Fruit fly (Drosophila melanogaster) whole organism, pupa: Measurements from ENCODE around the gene ND-51.

Experiments used
- CG10348 ChIP-seq: fragments of 200-800 bp; sonication (Bioruptor generic); IDR thresholded peaks from 2 replicates; pipeline ENCODE4 v1.3.6; 2022; ENCODE audit warnings: missing biosample characterization, missing genetic modification characterization
- CG12605 ChIP-seq: fragments of 200-800 bp; sonication (Bioruptor generic); IDR thresholded peaks from 2 replicates; pipeline ENCODE4 v1.3.6; 2022; ENCODE audit warnings: missing biosample characterization, missing genetic modification characterization
- CG13204 ChIP-seq: fragments of 200-800 bp; sonication (Bioruptor generic); optimal IDR thresholded peaks from 2 replicates; lab custom pipeline; 2018; ENCODE audit warnings: missing biosample characterization, mild to moderate bottlenecking, missing genetic modification characterization, moderate library complexity
- CG14655 ChIP-seq: fragments of 200-800 bp; sonication (Bioruptor generic); optimal IDR thresholded peaks from 3 replicates; lab custom pipeline; 2017; ENCODE audit warnings: mild to moderate bottlenecking, missing biosample characterization, missing genetic modification reagents, missing genetic modification characterization
- CG15710 ChIP-seq: fragments of 200-800 bp; sonication (Bioruptor generic); optimal IDR thresholded peaks from 2 replicates; lab custom pipeline; 2018; ENCODE audit warnings: missing biosample characterization, mild to moderate bottlenecking, missing genetic modification characterization, moderate library complexity
- CG17806 ChIP-seq: fragments of 200-800 bp; sonication (Bioruptor generic); optimal IDR thresholded peaks from 2 replicates; lab custom pipeline; 2018; ENCODE audit warnings: missing biosample characterization, mild to moderate bottlenecking, missing genetic modification characterization, moderate library complexity
- CG32121 ChIP-seq: fragments of 200-800 bp; sonication (Bioruptor generic); IDR thresholded peaks from 2 replicates; pipeline ENCODE4 v1.3.6; 2022; ENCODE audit warnings: missing biosample characterization, missing genetic modification characterization
- CG34367 ChIP-seq: fragments of 200-800 bp; sonication (Bioruptor generic); optimal IDR thresholded peaks from 2 replicates; lab custom pipeline; 2018; ENCODE audit warnings: missing biosample characterization, mild to moderate bottlenecking, missing genetic modification characterization
- CG4496 ChIP-seq: fragments of 200-800 bp; sonication (Bioruptor generic); IDR thresholded peaks from 3 replicates; pipeline ENCODE4 v1.3.6; 2022; ENCODE audit warnings: missing biosample characterization, missing genetic modification characterization
- CG8159 ChIP-seq: fragments of 200-800 bp; sonication (Bioruptor generic); optimal IDR thresholded peaks from 3 replicates; lab custom pipeline; 2018; ENCODE audit warnings: missing biosample characterization, mild to moderate bottlenecking, missing genetic modification characterization, moderate library complexity
- CG8301 ChIP-seq: fragments of 200-800 bp; sonication (Bioruptor generic); optimal IDR thresholded peaks from 2 replicates; lab custom pipeline; 2018; ENCODE audit warnings: missing biosample characterization, mild to moderate bottlenecking, missing genetic modification characterization
- CG9948 ChIP-seq: fragments of 200-800 bp; sonication (Bioruptor generic); optimal IDR thresholded peaks from 2 replicates; lab custom pipeline; 2018; ENCODE audit warnings: missing biosample characterization, mild to moderate bottlenecking, missing genetic modification characterization, moderate library complexity
- D1 ChIP-seq: fragments of 200-800 bp; sonication (Bioruptor generic); optimal IDR thresholded peaks from 2 replicates; lab custom pipeline; 2018; ENCODE audit warnings: missing biosample characterization, mild to moderate bottlenecking, missing genetic modification characterization, moderate library complexity
- EcR ChIP-seq: fragments of 200-800 bp; sonication (Bioruptor generic); optimal IDR thresholded peaks from 3 replicates; lab custom pipeline; 2019; ENCODE audit warnings: missing biosample characterization, missing genetic modification characterization, mild to moderate bottlenecking, moderate library complexity, missing genetic modification reagents
- Ets98B ChIP-seq: fragments of 200-800 bp; sonication (Bioruptor generic); IDR thresholded peaks from 2 replicates; pipeline ENCODE4 v1.3.6; 2022; ENCODE audit warnings: missing biosample characterization, missing genetic modification characterization
- Pif1A ChIP-seq: fragments of 200-800 bp; sonication (Bioruptor generic); optimal IDR thresholded peaks from 3 replicates; lab custom pipeline; 2016; ENCODE audit warnings: missing biosample characterization, missing genetic modification characterization
- Pif1B ChIP-seq: fragments of 200-800 bp; sonication (Bioruptor generic); optimal IDR thresholded peaks from 3 replicates; lab custom pipeline; 2016; ENCODE audit warnings: missing biosample characterization, missing genetic modification characterization
- Snoo ChIP-seq: fragments of 200-800 bp; sonication (Bioruptor generic); optimal IDR thresholded peaks from 3 replicates; lab custom pipeline; 2017; ENCODE audit warnings: missing biosample characterization, mild to moderate bottlenecking, missing genetic modification characterization, inconsistent platforms
- fd96Ca ChIP-seq: fragments of 200-800 bp; sonication (Bioruptor generic); IDR thresholded peaks from 3 replicates; pipeline ENCODE4 v1.3.6; 2022; ENCODE audit warnings: missing biosample characterization, missing genetic modification characterization
- gl ChIP-seq: fragments of 200-800 bp; sonication (Bioruptor generic); optimal IDR thresholded peaks from 2 replicates; lab custom pipeline; 2018; ENCODE audit warnings: missing biosample characterization, mild to moderate bottlenecking, missing genetic modification characterization
- rn ChIP-seq: fragments of 200-800 bp; sonication (Bioruptor generic); IDR thresholded peaks from 2 replicates; pipeline ENCODE4 v1.3.6; 2022; ENCODE audit warnings: missing biosample characterization, missing genetic modification characterization

The ND-51 gene

DNA sequence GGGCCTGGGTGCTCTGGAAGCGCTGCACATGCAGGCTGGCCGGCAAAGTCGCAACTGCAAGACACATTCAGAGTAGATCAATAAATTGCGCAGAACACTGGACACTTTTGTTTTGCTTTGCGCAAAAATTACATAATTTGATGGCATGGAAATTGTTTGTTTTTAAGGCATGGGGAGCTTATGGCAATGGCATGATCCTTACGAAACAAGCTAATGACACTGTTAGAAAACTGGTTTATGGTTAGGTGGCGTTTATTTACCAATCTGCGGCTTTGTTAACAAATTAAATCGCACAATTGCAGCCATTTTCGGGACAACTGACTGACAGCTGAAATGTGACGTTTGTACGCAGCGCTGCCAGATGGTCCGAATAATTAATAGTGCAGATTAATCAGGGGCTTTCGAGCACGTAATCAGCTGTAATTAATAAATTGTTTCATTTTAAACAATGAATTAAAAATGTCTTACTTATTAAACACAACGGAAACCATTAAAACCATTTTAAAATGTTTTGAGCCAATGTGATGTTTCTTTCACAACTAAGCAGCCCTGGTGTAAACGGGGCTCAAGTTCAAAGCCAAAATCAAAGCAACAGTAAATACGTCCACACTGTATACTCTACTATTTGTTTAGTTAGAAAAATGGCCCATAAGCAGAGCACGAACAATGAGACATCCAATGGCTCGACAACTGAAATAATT lies at the start of gene ND-51, which contains the start of gene CG13994:
ND-51 (minus strand) TSS at position 376 of the 701 bp plus-strand sequence.
CG13994 (plus strand) TSS at position 608 of the 701 bp plus-strand sequence.
- TF ChIP-seq CG10348 (GFP tag; lab: Robert Waterston, UW) (no peak), CG32121 (GFP tag; lab: Robert Waterston, UW) (peak; percentile 78), CG8301 (tag; lab: Kevin White, UChicago) (no peak), rn (GFP tag; lab: Robert Waterston, UW) (peak; percentile 73), CG34367 (tag; lab: Kevin White, UChicago) (peak; percentile 45), CG8159 (tag; lab: Kevin White, UChicago) (peak; percentile 74), D1 (tag; lab: Kevin White, UChicago) (no peak), CG4496 (GFP tag; lab: Robert Waterston, UW) (peak; percentile 86), CG9948 (tag; lab: Kevin White, UChicago) (peak; percentile 57), CG15710 (peak; percentile 61), CG13204 (GFP tag; lab: Kevin White, UChicago) (no peak), Snoo (peak; percentile 69), CG14655 (GFP tag; lab: Kevin White, UChicago) (no peak), CG17806 (tag; lab: Kevin White, UChicago) (peak; percentile 69), Ets98B (GFP tag; lab: Robert Waterston, UW) (peak; percentile 79), gl (tag; lab: Kevin White, UChicago) (peak; percentile 8), Pif1A (no peak), CG12605 (peak; percentile 46), EcR (GFP tag; lab: Kevin White, UChicago) (peak; percentile 29), fd96Ca (peak; percentile 88), Pif1B (GFP tag; lab: Kevin White, UChicago) (no peak)

- no peak for TF ChIP-seq Pif1A
- TF ChIP-seq rn (GFP tag; lab: Robert Waterston, UW): no peak
- no peak for TF ChIP-seq Snoo
- no peak for TF ChIP-seq CG8301 (tag; lab: Kevin White, UChicago)
- TF ChIP-seq D1 (tag; lab: Kevin White, UChicago): no peak
- TF ChIP-seq CG32121 (GFP tag; lab: Robert Waterston, UW): no peak
- TF ChIP-seq CG34367 (tag; lab: Kevin White, UChicago): no peak
- no peak for TF ChIP-seq Pif1B (GFP tag; lab: Kevin White, UChicago)
- no peak for TF ChIP-seq CG14655 (GFP tag; lab: Kevin White, UChicago)
- TF ChIP-seq fd96Ca: no peak
- no peak for TF ChIP-seq EcR (GFP tag; lab: Kevin White, UChicago)
- TF ChIP-seq CG10348 (GFP tag; lab: Robert Waterston, UW): no peak
- no peak for TF ChIP-seq CG8159 (tag; lab: Kevin White, UChicago)
- no peak for TF ChIP-seq CG17806 (tag; lab: Kevin White, UChicago)
- no peak for TF ChIP-seq Ets98B (GFP tag; lab: Robert Waterston, UW)
- no peak for TF ChIP-seq CG15710
- no peak for TF ChIP-seq CG4496 (GFP tag; lab: Robert Waterston, UW)
Measured at dm6 chr2L:6110781-6111180, 48.2 kb upstream of the ND-51 start.

DNA sequence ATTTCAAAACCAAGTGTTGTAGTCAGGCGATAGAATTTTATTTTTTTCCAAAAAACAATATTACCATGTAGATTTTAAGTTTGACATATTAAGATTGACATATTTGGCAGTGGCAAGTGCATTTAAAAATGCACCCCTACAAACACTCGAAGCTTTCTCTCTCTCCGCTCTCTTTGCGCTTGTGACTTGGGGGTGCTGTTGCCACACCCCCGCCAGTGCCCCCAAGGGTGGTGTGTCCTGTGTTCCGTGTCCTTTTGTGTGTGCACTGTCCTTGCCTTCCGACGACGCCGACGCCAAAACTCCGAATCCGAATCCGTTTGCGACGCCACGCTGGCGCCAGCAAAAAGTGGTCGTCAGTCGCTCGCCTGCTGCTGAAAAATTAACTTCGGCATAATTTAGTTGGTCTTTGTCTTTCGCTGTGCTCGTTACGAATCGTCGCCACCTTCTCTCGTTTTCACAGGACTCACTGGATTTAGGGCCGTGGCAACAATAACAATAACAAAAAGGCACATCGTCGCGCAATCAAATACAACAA lies 46.8 kb upstream of the ND-51 start:
- TF ChIP-seq CG8159 (tag; lab: Kevin White, UChicago) (no peak), gl (tag; lab: Kevin White, UChicago) (no peak), Ets98B (GFP tag; lab: Robert Waterston, UW) (no peak), CG12605 (no peak), CG4496 (GFP tag; lab: Robert Waterston, UW) (no peak), CG10348 (GFP tag; lab: Robert Waterston, UW) (no peak), rn (GFP tag; lab: Robert Waterston, UW) (no peak), Snoo (no peak), CG13204 (GFP tag; lab: Kevin White, UChicago) (no peak), CG32121 (GFP tag; lab: Robert Waterston, UW) (no peak), Pif1A (no peak), CG34367 (tag; lab: Kevin White, UChicago) (no peak), CG8301 (tag; lab: Kevin White, UChicago) (no peak), EcR (GFP tag; lab: Kevin White, UChicago) (no peak), CG9948 (tag; lab: Kevin White, UChicago) (no peak), fd96Ca (no peak), CG14655 (GFP tag; lab: Kevin White, UChicago) (no peak)

DNA sequence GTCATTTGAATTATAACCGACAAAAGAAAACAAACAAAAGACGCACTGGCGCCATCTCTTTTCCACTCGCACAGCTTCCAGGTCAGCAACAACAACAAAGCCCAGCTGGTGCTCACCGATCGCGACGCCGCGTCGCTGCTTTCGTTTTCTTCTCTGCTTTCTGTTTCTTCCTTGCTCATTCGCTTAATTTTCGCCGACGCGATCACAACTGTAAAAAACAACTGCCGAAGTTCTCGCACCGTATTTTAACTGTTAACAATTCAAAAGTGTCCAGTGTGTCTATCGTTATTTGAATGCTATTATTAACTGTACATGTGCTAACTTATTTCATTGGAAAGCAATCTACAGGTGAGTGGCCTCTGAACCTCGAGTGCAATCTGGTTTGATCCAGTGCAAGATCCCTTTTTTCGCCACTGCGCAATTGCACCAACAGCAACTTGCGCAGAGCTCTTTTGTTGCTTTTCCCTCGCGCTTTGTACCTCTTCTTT lies 37.7 kb upstream of the ND-51 start, which contains the start of gene stai:
stai (plus strand) TSS at position 176 of the 488 bp plus-strand sequence.
- TF ChIP-seq CG13204 (GFP tag; lab: Kevin White, UChicago): peak; percentile 13
- TF ChIP-seq CG8301 (tag; lab: Kevin White, UChicago): peak; percentile 35
- peak; percentile 27 for TF ChIP-seq Pif1A
- TF ChIP-seq CG34367 (tag; lab: Kevin White, UChicago): peak; percentile 18
- no peak for TF ChIP-seq gl (tag; lab: Kevin White, UChicago)
- peak; percentile 11 for TF ChIP-seq Pif1B (GFP tag; lab: Kevin White, UChicago)
- no peak for TF ChIP-seq Snoo
- no peak for TF ChIP-seq fd96Ca
- no peak for TF ChIP-seq CG17806 (tag; lab: Kevin White, UChicago)
- TF ChIP-seq CG8159 (tag; lab: Kevin White, UChicago): no peak
- TF ChIP-seq CG32121 (GFP tag; lab: Robert Waterston, UW): no peak
- TF ChIP-seq CG4496 (GFP tag; lab: Robert Waterston, UW): peak; percentile 57; the same call in 2 of the 3 replicates
- TF ChIP-seq CG9948 (tag; lab: Kevin White, UChicago): no peak
- TF ChIP-seq CG14655 (GFP tag; lab: Kevin White, UChicago): no peak
- TF ChIP-seq D1 (tag; lab: Kevin White, UChicago): no peak
- peak; percentile 51; the same call in 1 of the 2 replicates for TF ChIP-seq Ets98B (GFP tag; lab: Robert Waterston, UW)
- peak; percentile 13 for TF ChIP-seq CG15710
- no peak for TF ChIP-seq CG10348 (GFP tag; lab: Robert Waterston, UW)
- peak; percentile 58; the same call in 1 of the 2 replicates for TF ChIP-seq CG12605
- TF ChIP-seq rn (GFP tag; lab: Robert Waterston, UW): no peak
- peak; percentile 87 for TF ChIP-seq EcR (GFP tag; lab: Kevin White, UChicago)
